Fruit fly (Drosophila melanogaster) whole organism, embryonic: ENCODE results near the gene CG17377.

ENCODE experiments used
- CG10147 ChIP-seq: fragments of 200-800 bp; sonication (Bioruptor generic); optimal IDR thresholded peaks from 2 replicates; lab custom pipeline; 2019; ENCODE audit warnings: missing biosample characterization, mild to moderate bottlenecking, missing genetic modification characterization, moderate library complexity
- CG10209 ChIP-seq: fragments of 200-800 bp; sonication (Bioruptor generic); optimal IDR thresholded peaks from 3 replicates; lab custom pipeline; 2017; ENCODE audit warnings: missing biosample characterization, mild to moderate bottlenecking, missing genetic modification characterization, missing genetic modification reagents
- CG10267 ChIP-seq: fragments of 200-800 bp; sonication (Bioruptor generic); optimal IDR thresholded peaks from 2 replicates; lab custom pipeline; 2018; ENCODE audit warnings: missing biosample characterization, mild to moderate bottlenecking, missing genetic modification characterization, moderate library complexity
- CG10431 ChIP-seq: fragments of 200-800 bp; sonication (Bioruptor generic); optimal IDR thresholded peaks from 3 replicates; lab custom pipeline; 2018; ENCODE audit warnings: missing biosample characterization, mild to moderate bottlenecking, missing genetic modification characterization
- CG11247 ChIP-seq: fragments of 200-800 bp; sonication (Bioruptor generic); IDR thresholded peaks from 2 replicates; pipeline ENCODE4 v1.3.6; 2022; ENCODE audit warnings: missing biosample characterization, missing genetic modification characterization
- CG12769 ChIP-seq: fragments of 200-800 bp; sonication (Bioruptor generic); optimal IDR thresholded peaks from 2 replicates; lab custom pipeline; 2019; ENCODE audit warnings: missing biosample characterization, mild to moderate bottlenecking, missing genetic modification characterization, moderate library complexity
- CG13775 ChIP-seq: fragments of 200-800 bp; sonication (Bioruptor generic); optimal IDR thresholded peaks from 3 replicates; lab custom pipeline; 2017; ENCODE audit warnings: missing biosample characterization, mild to moderate bottlenecking, missing genetic modification characterization
- CG15479 ChIP-seq: fragments of 200-800 bp; sonication (Bioruptor generic); optimal IDR thresholded peaks from 3 replicates; lab custom pipeline; 2019; ENCODE audit warnings: missing biosample characterization, mild to moderate bottlenecking, missing genetic modification characterization, moderate library complexity
- CG15696 ChIP-seq: fragments of 200-800 bp; sonication (Bioruptor generic); optimal IDR thresholded peaks from 2 replicates; lab custom pipeline; 2019; ENCODE audit warnings: missing biosample characterization, mild to moderate bottlenecking, missing genetic modification characterization, moderate library complexity
- CG1603 ChIP-seq: fragments of 200-800 bp; sonication (Bioruptor generic); optimal IDR thresholded peaks from 2 replicates; lab custom pipeline; 2019; ENCODE audit warnings: missing biosample characterization, mild to moderate bottlenecking, missing genetic modification characterization, moderate library complexity
- CG18619 ChIP-seq: fragments of 200-800 bp; sonication (Bioruptor generic); optimal IDR thresholded peaks from 3 replicates; lab custom pipeline; 2017; ENCODE audit warnings: missing biosample characterization, mild to moderate bottlenecking, missing genetic modification characterization
- CG2120 ChIP-seq: fragments of 200-800 bp; sonication (Bioruptor generic); optimal IDR thresholded peaks from 3 replicates; lab custom pipeline; 2016; ENCODE audit warnings: missing biosample characterization, missing genetic modification characterization
- CG7357 ChIP-seq: fragments of 200-800 bp; sonication (Bioruptor generic); IDR thresholded peaks from 3 replicates; pipeline ENCODE4 v1.3.6; 2022; ENCODE audit warnings: missing biosample characterization, missing genetic modification characterization
- CG9215 ChIP-seq: fragments of 200-800 bp; sonication (Bioruptor generic); IDR thresholded peaks from 2 replicates; pipeline ENCODE4 v1.3.6; 2022; ENCODE audit warnings: missing biosample characterization, missing genetic modification characterization
- CHES-1-like ChIP-seq: fragments of 200-800 bp; sonication (Bioruptor generic); optimal IDR thresholded peaks from 2 replicates; lab custom pipeline; 2016; ENCODE audit warnings: missing biosample characterization, missing genetic modification characterization
- D ChIP-seq, 2 experiments: fragments of 200-800 bp in 1 of 2; fragments of >200 bp in 1 of 2; sonication (Bioruptor generic) in 1 of 2; optimal IDR thresholded peaks; 2 replicates in 1 of 2; 3 replicates in 1 of 2; lab custom pipeline; 2017; ENCODE audit warnings: mild to moderate bottlenecking in 1 of 2, missing biosample characterization in 1 of 2, missing genetic modification characterization in 1 of 2, missing genetic modification reagents in 1 of 2
- D19A ChIP-seq: fragments of 200-800 bp; optimal IDR thresholded peaks from 3 replicates; lab custom pipeline; 2019; ENCODE audit warnings: missing biosample characterization, mild to moderate bottlenecking, missing genetic modification characterization, moderate library complexity
- Dip3 ChIP-seq: fragments of 200-800 bp; sonication (Bioruptor generic); optimal IDR thresholded peaks from 3 replicates; lab custom pipeline; 2016; ENCODE audit warnings: missing biosample characterization, missing genetic modification characterization
- Doc3 ChIP-seq: fragments of 200-800 bp; sonication (Bioruptor generic); IDR thresholded peaks from 3 replicates; pipeline ENCODE4 v1.3.6; 2022; ENCODE audit warnings: missing biosample characterization, missing genetic modification characterization; ENCODE audit not compliant: partially characterized antibody
- E2f2 ChIP-seq: fragments of 200-800 bp; sonication (Bioruptor generic); IDR thresholded peaks from 2 replicates; pipeline ENCODE4 v1.3.6; 2022; ENCODE audit warnings: missing biosample characterization, missing genetic modification characterization
- Eip74EF ChIP-seq, 2 experiments: fragments of 200-800 bp in 1 of 2; fragments of >200 bp in 1 of 2; sonication (Bioruptor generic) in 1 of 2; optimal IDR thresholded peaks; 2 replicates each; lab custom pipeline; 2017 to 2019; ENCODE audit warnings: missing biosample characterization in 2 of 2, missing genetic modification characterization in 2 of 2, mild to moderate bottlenecking in 1 of 2, moderate library complexity in 1 of 2
- HLH3B ChIP-seq: fragments of 200-800 bp; sonication (Bioruptor generic); IDR thresholded peaks from 2 replicates; pipeline ENCODE4 v1.3.6; 2022; ENCODE audit warnings: missing biosample characterization, missing genetic modification characterization
- Kr ChIP-seq: fragments of 200-800 bp; sonication (Bioruptor generic); optimal IDR thresholded peaks from 2 replicates; lab custom pipeline; 2017; ENCODE audit warnings: missing biosample characterization, mild to moderate bottlenecking, missing genetic modification characterization
- Med ChIP-seq: fragments of 200-800 bp; sonication (Bioruptor generic); peaks from one replicate; lab custom pipeline; 2016; ENCODE audit warnings: missing biosample characterization, missing genetic modification characterization, mild to moderate bottlenecking, inconsistent platforms, moderate library complexity
- NfI ChIP-seq: fragments of 200-800 bp; sonication (Bioruptor generic); optimal IDR thresholded peaks from 3 replicates; lab custom pipeline; 2018; ENCODE audit warnings: missing biosample characterization, mild to moderate bottlenecking, missing genetic modification characterization, moderate library complexity
- Pdp1 ChIP-seq, 2 experiments: fragments of 200-800 bp; sonication (Bioruptor generic); optimal IDR thresholded peaks; 3 replicates each; lab custom pipeline; 2016; ENCODE audit warnings: missing biosample characterization in 2 of 2, missing genetic modification characterization in 2 of 2, mild to moderate bottlenecking in 1 of 2, moderate library complexity in 1 of 2
- Ptx1 ChIP-seq: fragments of 200-800 bp; sonication (Bioruptor generic); IDR thresholded peaks from 2 replicates; pipeline ENCODE4 v1.3.6; 2022; ENCODE audit warnings: missing biosample characterization, missing genetic modification characterization
- Ssrp ChIP-seq: fragments of 200-800 bp; sonication (Bioruptor generic); optimal IDR thresholded peaks from 2 replicates; lab custom pipeline; 2018; ENCODE audit warnings: missing biosample characterization, mild to moderate bottlenecking, missing genetic modification characterization, moderate library complexity
- Xbp1 ChIP-seq: fragments of 200-800 bp; sonication (Bioruptor generic); optimal IDR thresholded peaks from 3 replicates; lab custom pipeline; 2016; ENCODE audit warnings: missing biosample characterization, mild to moderate bottlenecking, missing genetic modification characterization
- Xrp1 ChIP-seq: fragments of 200-800 bp; sonication (Bioruptor generic); IDR thresholded peaks from 2 replicates; pipeline ENCODE4 v1.3.6; 2022; ENCODE audit warnings: missing biosample characterization, missing genetic modification characterization
- az2 ChIP-seq: fragments of 200-800 bp; sonication (Bioruptor generic); optimal IDR thresholded peaks from 3 replicates; lab custom pipeline; 2016; ENCODE audit warnings: missing biosample characterization, missing genetic modification characterization
- bcd ChIP-seq: fragments of 200-800 bp; sonication (Bioruptor generic); optimal IDR thresholded peaks from 2 replicates; lab custom pipeline; 2017; ENCODE audit warnings: missing biosample characterization, mild to moderate bottlenecking, missing genetic modification characterization
- cato ChIP-seq: fragments of 200-800 bp; sonication (Bioruptor generic); optimal IDR thresholded peaks from 2 replicates; lab custom pipeline; 2016; ENCODE audit warnings: missing biosample characterization, missing genetic modification characterization, borderline replicate concordance
- chn ChIP-seq: fragments of 200-800 bp; sonication (Bioruptor generic); optimal IDR thresholded peaks from 2 replicates; lab custom pipeline; 2016; ENCODE audit warnings: missing biosample characterization, missing genetic modification characterization
- crol ChIP-seq: fragments of 200-800 bp; sonication (Bioruptor generic); IDR thresholded peaks from 2 replicates; pipeline ENCODE4 v1.3.6; 2022; ENCODE audit warnings: missing biosample characterization, missing genetic modification characterization
- emc ChIP-seq: fragments of 200-800 bp; sonication (Bioruptor generic); optimal IDR thresholded peaks from 2 replicates; lab custom pipeline; 2016; ENCODE audit warnings: missing biosample characterization, missing genetic modification characterization
- fd102C ChIP-seq: fragments of 200-800 bp; sonication (Bioruptor generic); optimal IDR thresholded peaks from 2 replicates; lab custom pipeline; 2018; ENCODE audit warnings: missing biosample characterization, mild to moderate bottlenecking, missing genetic modification characterization, moderate library complexity
- ind ChIP-seq: fragments of 200-800 bp; sonication (Bioruptor generic); optimal IDR thresholded peaks from 3 replicates; lab custom pipeline; 2016; ENCODE audit warnings: missing biosample characterization, missing genetic modification characterization
- lmd ChIP-seq: fragments of 200-800 bp; sonication (Bioruptor generic); IDR thresholded peaks from 2 replicates; pipeline ENCODE4 v1.3.6; 2022; ENCODE audit warnings: missing biosample characterization, missing genetic modification characterization
- lov ChIP-seq, 2 experiments: fragments of 200-800 bp in 1 of 2; fragments of >200 bp in 1 of 2; sonication (Bioruptor generic) in 1 of 2; IDR thresholded peaks in 1 of 2; optimal IDR thresholded peaks in 1 of 2; 2 replicates in 1 of 2; 3 replicates in 1 of 2; pipeline versions ENCODE4 v1.3.6 to Lab custom; 2017 to 2022; ENCODE audit warnings: missing biosample characterization in 1 of 2, missing genetic modification characterization in 1 of 2
- rib ChIP-seq: fragments of 200-800 bp; sonication (Bioruptor generic); IDR thresholded peaks from 2 replicates; pipeline ENCODE4 v1.3.6; 2022; ENCODE audit warnings: missing biosample characterization, missing genetic modification characterization
- sc ChIP-seq, 3 experiments: fragments of >200 bp in 2 of 3; fragments of 200-800 bp in 1 of 3; sonication (Bioruptor generic) in 1 of 3; optimal IDR thresholded peaks; 2 replicates in 2 of 3; 3 replicates in 1 of 3; lab custom pipeline; 2017; ENCODE audit warnings: mild to moderate bottlenecking in 1 of 3, missing biosample characterization in 1 of 3, missing genetic modification characterization in 1 of 3, missing genetic modification reagents in 1 of 3
- scrt ChIP-seq: fragments of 200-800 bp; sonication (Bioruptor generic); optimal IDR thresholded peaks from 2 replicates; lab custom pipeline; 2018; ENCODE audit warnings: missing biosample characterization, mild to moderate bottlenecking, missing genetic modification characterization, moderate library complexity
- sd ChIP-seq: fragments of 200-800 bp; sonication (Bioruptor generic); optimal IDR thresholded peaks from 3 replicates; lab custom pipeline; 2018; ENCODE audit warnings: missing biosample characterization, mild to moderate bottlenecking, missing genetic modification characterization, moderate library complexity
- so ChIP-seq: fragments of 200-800 bp; sonication (Bioruptor generic); IDR thresholded peaks from 3 replicates; pipeline ENCODE4 v1.3.6; 2022; ENCODE audit warnings: missing biosample characterization, missing genetic modification characterization
- wor ChIP-seq: fragments of 200-800 bp; sonication (Bioruptor generic); IDR thresholded peaks from 2 replicates; pipeline ENCODE4 v1.3.6; 2022; ENCODE audit warnings: missing biosample characterization, missing genetic modification characterization

CG17377 gene

dm6 chr2L:6819230-6820049 is 16.8 kb upstream of the CG17377 start (continued):
- peak; percentile 16; the same call in 1 of the 2 replicates for TF ChIP-seq wor (GFP tag; lab: Robert Waterston, UW)
- TF ChIP-seq CHES-1-like (GFP tag; lab: Kevin White, UChicago) = no peak
- TF ChIP-seq CG10267 (tag; lab: Kevin White, UChicago) = peak; percentile 30
- TF ChIP-seq CG10147 (GFP tag; lab: Kevin White, UChicago) = peak; percentile 18
- peak; percentile 26 for TF ChIP-seq Ssrp
- TF ChIP-seq lmd (GFP tag; lab: Robert Waterston, UW) = peak; percentile 27; the same call in 1 of the 2 replicates
- TF ChIP-seq emc (GFP tag; lab: Kevin White, UChicago) = no peak
- TF ChIP-seq Xbp1 (GFP tag; lab: Kevin White, UChicago) = peak; percentile 33
- TF ChIP-seq CG15696 = peak; percentile 26
- no peak for TF ChIP-seq Doc3 (GFP tag; lab: Robert Waterston, UW)
- TF ChIP-seq Xrp1 (GFP tag; lab: Robert Waterston, UW) = peak; percentile 28; the same call in 1 of the 2 replicates
- TF ChIP-seq bcd (GFP tag; lab: Kevin White, UChicago) = peak; percentile 37
- no peak for TF ChIP-seq rib (GFP tag; lab: Robert Waterston, UW)
- TF ChIP-seq CG13775 (GFP tag; lab: Kevin White, UChicago) = peak; percentile 15
- TF ChIP-seq fd102C (GFP tag; lab: Kevin White, UChicago) = no peak
- peak; percentile 50 for TF ChIP-seq CG9215
- TF ChIP-seq CG18619 (GFP tag; lab: Kevin White, UChicago) = peak; percentile 27
- TF ChIP-seq NfI (GFP tag; lab: Kevin White, UChicago) = peak; percentile 5
- TF ChIP-seq CG10209 (GFP tag; lab: Kevin White, UChicago) = peak; percentile 43
- TF ChIP-seq CG12769 (tag; lab: Kevin White, UChicago) = peak; percentile 14
- TF ChIP-seq cato (GFP tag; lab: Kevin White, UChicago) = peak; percentile 27
- peak; percentile 16 for TF ChIP-seq chn (GFP tag; lab: Kevin White, UChicago)
- TF ChIP-seq Dip3 (GFP tag; lab: Kevin White, UChicago) = peak; percentile 21
- TF ChIP-seq crol (GFP tag; lab: Robert Waterston, UW) = no peak
- TF ChIP-seq Med (GFP tag; lab: Kevin White, UChicago) = peak; percentile 28
- peak; percentile 52 for TF ChIP-seq CG2120 (GFP tag; lab: Kevin White, UChicago)
- TF ChIP-seq Ptx1 (GFP tag; lab: Robert Waterston, UW) = peak; percentile 29; the same call in 1 of the 2 replicates
- no peak for TF ChIP-seq lov (optimal IDR thresholded peaks at IDR 0.05; lab: Kevin White, UChicago)
- no peak for TF ChIP-seq lov (GFP tag; IDR thresholded peaks at IDR 0.05; lab: Robert Waterston, UW)
- peak; percentile 9 for TF ChIP-seq CG10431
- TF ChIP-seq az2 = peak; percentile 31
- TF ChIP-seq sc (optimal IDR thresholded peaks at IDR 0.05; lab: Kevin White, UChicago) = no peak
- TF ChIP-seq sc (GFP tag; optimal IDR thresholded peaks at IDR 0.05; lab: Kevin White, UChicago) = no peak
- no peak for TF ChIP-seq CG11247 (GFP tag; lab: Robert Waterston, UW)
- 0 out of 2 replicates have a peak, but pooled peaks have one; percentile 19 for TF ChIP-seq HLH3B (GFP tag; lab: Robert Waterston, UW)
- TF ChIP-seq D19A (tag; lab: Kevin White, UChicago) = peak; percentile 47
- peak in 1 of 2 experiments; percentile 31 for TF ChIP-seq Eip74EF (GFP tag; optimal IDR thresholded peaks at IDR 0.05; lab: Kevin White, UChicago)
- peak; percentile 3 for TF ChIP-seq scrt (GFP tag; lab: Kevin White, UChicago)
- 0 out of 3 replicates have a peak, but pooled peaks have one; percentile 20 for TF ChIP-seq so (GFP tag; lab: Robert Waterston, UW)
- 0 out of 2 replicates have a peak, but pooled peaks have one; percentile 13 for TF ChIP-seq E2f2 (GFP tag; lab: Robert Waterston, UW)
- peak; percentile 10 for TF ChIP-seq ind
- no peak for TF ChIP-seq D (optimal IDR thresholded peaks at IDR 0.05; lab: Kevin White, UChicago)
- peak; percentile 34 for TF ChIP-seq D (GFP tag; optimal IDR thresholded peaks at IDR 0.05; lab: Kevin White, UChicago)
- peak; percentile 23 for TF ChIP-seq CG1603
- TF ChIP-seq sd (tag; lab: Kevin White, UChicago) = peak; percentile 58
- TF ChIP-seq CG15479 = no peak
- TF ChIP-seq Pdp1 (GFP tag; optimal IDR thresholded peaks at IDR 0.05; lab: Kevin White, UChicago) = peak in 1 of 2 experiments; percentile 26
- 0 out of 3 replicates have a peak, but pooled peaks have one; percentile 27 for TF ChIP-seq CG7357 (GFP tag; lab: Robert Waterston, UW)
- TF ChIP-seq Kr (GFP tag; lab: Kevin White, UChicago) = no peak
